Fruit fly (Drosophila melanogaster) whole organism, embryonic: ENCODE data around the gene CG7164.
A peak's percentile ranks its signal among the peaks of the same experiment; 100 is the strongest.

Experiments used
- Ada2b ChIP-seq: fragments of 200-800 bp; sonication (Bioruptor generic); IDR thresholded peaks from 2 replicates; pipeline ENCODE4 v1.3.6; 2022; ENCODE audit warnings: missing biosample characterization, missing genetic modification characterization
- CG10543 ChIP-seq: fragments of 200-800 bp; sonication (Bioruptor generic); optimal IDR thresholded peaks from 3 replicates; lab custom pipeline; 2017; ENCODE audit warnings: missing biosample characterization, mild to moderate bottlenecking, missing genetic modification characterization, moderate library complexity
- CG11504 ChIP-seq: fragments of 200-800 bp; sonication (Bioruptor generic); optimal IDR thresholded peaks from 3 replicates; lab custom pipeline; 2019; ENCODE audit warnings: missing biosample characterization, mild to moderate bottlenecking, missing genetic modification characterization, moderate library complexity
- CG11695 ChIP-seq: fragments of 200-800 bp; sonication (Bioruptor generic); IDR thresholded peaks from 3 replicates; pipeline ENCODE4 v1.3.6; 2022; ENCODE audit warnings: missing biosample characterization, missing genetic modification characterization
- CG12659 ChIP-seq: fragments of 200-800 bp; sonication (Bioruptor generic); optimal IDR thresholded peaks from 3 replicates; lab custom pipeline; 2017; ENCODE audit warnings: mild to moderate bottlenecking, missing biosample characterization, missing genetic modification reagents, missing genetic modification characterization
- CG13123 ChIP-seq: fragments of 200-800 bp; sonication (Bioruptor generic); optimal IDR thresholded peaks from 2 replicates; lab custom pipeline; 2016; ENCODE audit warnings: missing biosample characterization, missing genetic modification characterization
- CG15011 ChIP-seq: fragments of 200-800 bp; sonication (Bioruptor generic); optimal IDR thresholded peaks from 3 replicates; lab custom pipeline; 2018; ENCODE audit warnings: missing biosample characterization, mild to moderate bottlenecking, missing genetic modification characterization
- CG16863 ChIP-seq: fragments of 200-800 bp; sonication (Bioruptor generic); optimal IDR thresholded peaks from 3 replicates; lab custom pipeline; 2016; ENCODE audit warnings: missing biosample characterization, missing genetic modification characterization
- CG2120 ChIP-seq: fragments of 200-800 bp; sonication (Bioruptor generic); optimal IDR thresholded peaks from 3 replicates; lab custom pipeline; 2016; ENCODE audit warnings: missing biosample characterization, missing genetic modification characterization
- CG31365 ChIP-seq: fragments of 200-800 bp; sonication (Bioruptor generic); optimal IDR thresholded peaks from 2 replicates; lab custom pipeline; 2018; ENCODE audit warnings: missing biosample characterization, mild to moderate bottlenecking, missing genetic modification characterization
- CG31441 ChIP-seq: fragments of 200-800 bp; sonication (Bioruptor generic); IDR thresholded peaks from 2 replicates; pipeline ENCODE4 v1.3.6; 2022; ENCODE audit warnings: missing biosample characterization, missing genetic modification characterization
- CG32767 ChIP-seq: fragments of 200-800 bp; sonication (Bioruptor generic); IDR thresholded peaks from 2 replicates; pipeline ENCODE4 v1.3.6; 2022; ENCODE audit warnings: missing biosample characterization, missing genetic modification characterization
- CG34224 ChIP-seq: fragments of 200-800 bp; sonication (Bioruptor generic); IDR thresholded peaks from 3 replicates; pipeline ENCODE4 v1.3.6; 2022; ENCODE audit warnings: missing biosample characterization, missing genetic modification characterization; ENCODE audit not compliant: partially characterized antibody
- CG34422 ChIP-seq: fragments of 200-800 bp; sonication (Bioruptor generic); IDR thresholded peaks from 3 replicates; pipeline ENCODE4 v1.3.6; 2022; ENCODE audit warnings: missing biosample characterization, missing genetic modification characterization
- CG4424 ChIP-seq: fragments of 200-800 bp; sonication (Bioruptor generic); optimal IDR thresholded peaks from 3 replicates; lab custom pipeline; 2016; ENCODE audit warnings: missing biosample characterization, missing genetic modification characterization
- CG5180 ChIP-seq: fragments of 200-800 bp; sonication (Bioruptor generic); optimal IDR thresholded peaks from 3 replicates; lab custom pipeline; 2017; ENCODE audit warnings: missing biosample characterization, missing genetic modification characterization, mild to moderate bottlenecking, moderate library complexity, missing genetic modification reagents
- CG7928 ChIP-seq: fragments of 200-800 bp; sonication (Bioruptor generic); optimal IDR thresholded peaks from 2 replicates; lab custom pipeline; 2017; ENCODE audit warnings: missing biosample characterization, mild to moderate bottlenecking, missing genetic modification characterization
- CG8281 ChIP-seq: fragments of 200-800 bp; sonication (Bioruptor generic); optimal IDR thresholded peaks from 2 replicates; lab custom pipeline; 2018; ENCODE audit warnings: missing biosample characterization, mild to moderate bottlenecking, missing genetic modification characterization, moderate library complexity
- CG9609 ChIP-seq: fragments of 200-800 bp; sonication (Bioruptor generic); optimal IDR thresholded peaks from 3 replicates; lab custom pipeline; 2016; ENCODE audit warnings: missing biosample characterization, missing genetic modification characterization
- CkIIα-i1 ChIP-seq: fragments of 200-800 bp; sonication (Bioruptor generic); IDR thresholded peaks from 2 replicates; pipeline ENCODE4 v1.3.6; 2022; ENCODE audit warnings: missing biosample characterization, missing genetic modification characterization
- CoRest ChIP-seq: fragments of 200-800 bp; sonication (Bioruptor generic); optimal IDR thresholded peaks from 3 replicates; lab custom pipeline; 2018; ENCODE audit warnings: missing biosample characterization, mild to moderate bottlenecking, missing genetic modification characterization, moderate library complexity
- D19B ChIP-seq: fragments of 200-800 bp; sonication (Bioruptor generic); optimal IDR thresholded peaks from 2 replicates; lab custom pipeline; 2017; ENCODE audit warnings: missing biosample characterization, mild to moderate bottlenecking, missing genetic modification characterization
- Dbx ChIP-seq: fragments of 200-800 bp; sonication (Bioruptor generic); IDR thresholded peaks from 3 replicates; pipeline ENCODE4 v1.3.6; 2022; ENCODE audit warnings: missing biosample characterization, missing genetic modification characterization
- E2f2 ChIP-seq: fragments of 200-800 bp; sonication (Bioruptor generic); IDR thresholded peaks from 2 replicates; pipeline ENCODE4 v1.3.6; 2022; ENCODE audit warnings: missing biosample characterization, missing genetic modification characterization
- Hand ChIP-seq: fragments of 200-800 bp; sonication (Bioruptor generic); optimal IDR thresholded peaks from 2 replicates; lab custom pipeline; 2017; ENCODE audit warnings: mild to moderate bottlenecking, missing biosample characterization, missing genetic modification reagents, missing genetic modification characterization
- Lpt ChIP-seq: fragments of >200 bp; optimal IDR thresholded peaks from 2 replicates; lab custom pipeline; 2018; ENCODE audit warnings: missing biosample characterization, missing genetic modification characterization
- Opbp ChIP-seq: fragments of 200-800 bp; sonication (Bioruptor generic); IDR thresholded peaks from 3 replicates; pipeline ENCODE4 v1.3.6; 2022; ENCODE audit warnings: missing biosample characterization, missing genetic modification characterization; ENCODE audit not compliant: partially characterized antibody
- Optix ChIP-seq: fragments of 200-800 bp; sonication (Bioruptor generic); IDR thresholded peaks from 3 replicates; pipeline ENCODE4 v1.3.6; 2022; ENCODE audit warnings: missing biosample characterization, missing genetic modification characterization
- Sox100B ChIP-seq: fragments of 200-800 bp; sonication (Bioruptor generic); optimal IDR thresholded peaks from 3 replicates; lab custom pipeline; 2018; ENCODE audit warnings: missing biosample characterization, mild to moderate bottlenecking, missing genetic modification characterization
- Stat92E ChIP-seq, 3 experiments: fragments of >200 bp in 2 of 3; fragments of 200-800 bp in 1 of 3; sonication (Bioruptor generic) in 1 of 3; optimal IDR thresholded peaks; 2 replicates each; lab custom pipeline; 2017 to 2019; ENCODE audit warnings: missing biosample characterization in 3 of 3, missing genetic modification characterization in 3 of 3, mild to moderate bottlenecking in 1 of 3, moderate library complexity in 1 of 3
- ap ChIP-seq: fragments of 200-800 bp; sonication (Bioruptor generic); IDR thresholded peaks from 2 replicates; pipeline ENCODE4 v1.3.6; 2022; ENCODE audit warnings: missing biosample characterization, missing genetic modification characterization
- croc ChIP-seq: fragments of 200-800 bp; sonication (Bioruptor generic); conservative IDR thresholded peaks from 3 replicates; pipeline ENCODE4 v1.3.6; 2022; ENCODE audit warnings: missing biosample characterization, missing genetic modification characterization
- dmrt11E ChIP-seq: fragments of 200-800 bp; sonication (Bioruptor generic); optimal IDR thresholded peaks from 3 replicates; lab custom pipeline; 2018; ENCODE audit warnings: missing biosample characterization, mild to moderate bottlenecking, missing genetic modification characterization, moderate library complexity
- dmrt99B ChIP-seq: fragments of 200-800 bp; sonication (Bioruptor generic); optimal IDR thresholded peaks from 2 replicates; lab custom pipeline; 2018; ENCODE audit warnings: missing biosample characterization, mild to moderate bottlenecking, missing genetic modification characterization, moderate library complexity
- fd102C ChIP-seq: fragments of 200-800 bp; sonication (Bioruptor generic); optimal IDR thresholded peaks from 2 replicates; lab custom pipeline; 2018; ENCODE audit warnings: missing biosample characterization, mild to moderate bottlenecking, missing genetic modification characterization, moderate library complexity
- fru ChIP-seq: fragments of >200 bp; optimal IDR thresholded peaks from 2 replicates; lab custom pipeline; 2017
- hb ChIP-seq: fragments of 200-800 bp; sonication (Bioruptor generic); IDR thresholded peaks from 3 replicates; pipeline ENCODE4 v1.3.6; 2022; ENCODE audit warnings: missing biosample characterization, missing genetic modification characterization; ENCODE audit not compliant: partially characterized antibody
- her ChIP-seq: fragments of 200-800 bp; sonication (Bioruptor generic); optimal IDR thresholded peaks from 2 replicates; lab custom pipeline; 2016; ENCODE audit warnings: missing biosample characterization, missing genetic modification characterization
- hth ChIP-seq: fragments of >200 bp; optimal IDR thresholded peaks from 2 replicates; lab custom pipeline; 2017; ENCODE audit warnings: inconsistent platforms
- kah ChIP-seq: fragments of 200-800 bp; sonication (Bioruptor generic); optimal IDR thresholded peaks from 2 replicates; lab custom pipeline; 2018; ENCODE audit warnings: missing biosample characterization, mild to moderate bottlenecking, missing genetic modification characterization
- lab ChIP-seq: fragments of 200-800 bp; sonication (Bioruptor generic); optimal IDR thresholded peaks from 3 replicates; lab custom pipeline; 2017; ENCODE audit warnings: missing biosample characterization, missing genetic modification characterization, mild to moderate bottlenecking, moderate library complexity, missing genetic modification reagents
- nerfin-2 ChIP-seq: fragments of 200-800 bp; sonication (Bioruptor generic); IDR thresholded peaks from 2 replicates; pipeline ENCODE4 v1.3.6; 2022; ENCODE audit warnings: missing biosample characterization, missing genetic modification characterization; ENCODE audit not compliant: partially characterized antibody
- oc ChIP-seq: fragments of 200-800 bp; sonication (Bioruptor generic); optimal IDR thresholded peaks from 2 replicates; lab custom pipeline; 2018; ENCODE audit warnings: missing biosample characterization, mild to moderate bottlenecking, missing genetic modification characterization, moderate library complexity
- ro ChIP-seq: fragments of 200-800 bp; sonication (Bioruptor generic); IDR thresholded peaks from 2 replicates; pipeline ENCODE4 v1.3.6; 2022; ENCODE audit warnings: missing biosample characterization, missing genetic modification characterization
- sens ChIP-seq: fragments of 200-800 bp; sonication (Bioruptor generic); peaks from one replicate; lab custom pipeline; 2016; ENCODE audit warnings: missing biosample characterization, missing genetic modification characterization
- sug ChIP-seq: fragments of 200-800 bp; optimal IDR thresholded peaks from 2 replicates; lab custom pipeline; 2019; ENCODE audit warnings: missing biosample characterization, mild to moderate bottlenecking, missing genetic modification characterization, moderate library complexity
- tin ChIP-seq: fragments of 200-800 bp; sonication (Bioruptor generic); optimal IDR thresholded peaks from 3 replicates; lab custom pipeline; 2016; ENCODE audit warnings: missing biosample characterization, missing genetic modification characterization
- twi ChIP-seq: fragments of 200-800 bp; optimal IDR thresholded peaks from 2 replicates; lab custom pipeline; 2019; ENCODE audit warnings: missing biosample characterization, mild to moderate bottlenecking, missing genetic modification characterization, moderate library complexity
- vfl ChIP-seq: fragments of 200-800 bp; sonication (Bioruptor generic); optimal IDR thresholded peaks from 2 replicates; lab custom pipeline; 2016; ENCODE audit warnings: missing biosample characterization, missing genetic modification characterization
- zfh1 ChIP-seq: fragments of 200-800 bp; sonication (Bioruptor generic); IDR thresholded peaks from 3 replicates; pipeline ENCODE4 v1.3.6; 2022; ENCODE audit warnings: missing biosample characterization, missing genetic modification characterization

Gene CG7164

dm6 chr2L:7821279-7821848, 40.1 kb downstream of the CG7164 start (continued):
- peak; percentile 37 for TF ChIP-seq Sox100B
- TF ChIP-seq CG32767 (GFP tag; lab: Robert Waterston, UW): peak; percentile 50; the same call in 1 of the 2 replicates
- TF ChIP-seq twi (tag; lab: Kevin White, UChicago): peak; percentile 50
- no peak for TF ChIP-seq CG7928 (GFP tag; lab: Kevin White, UChicago)
- TF ChIP-seq ro: no peak
- peak; percentile 73; the same call in 1 of the 3 replicates for TF ChIP-seq CG34422 (GFP tag; lab: Robert Waterston, UW)
- peak; percentile 60; the same call in 2 of the 3 replicates for TF ChIP-seq zfh1
- TF ChIP-seq oc (tag; lab: Kevin White, UChicago): no peak
- no peak for TF ChIP-seq croc (GFP tag; lab: Robert Waterston, UW)
- TF ChIP-seq CG11504 (tag; lab: Kevin White, UChicago): no peak
- no peak for TF ChIP-seq CG15011 (GFP tag; lab: Kevin White, UChicago)
- peak; percentile 57 for TF ChIP-seq CG9609 (GFP tag; lab: Kevin White, UChicago)
- peak; percentile 73; the same call in 1 of the 3 replicates for TF ChIP-seq Dbx
- no peak for TF ChIP-seq CG13123 (GFP tag; lab: Kevin White, UChicago)
- TF ChIP-seq Hand (GFP tag; lab: Kevin White, UChicago): peak; percentile 2
- TF ChIP-seq CG16863 (GFP tag; lab: Kevin White, UChicago): peak; percentile 53
- no peak for TF ChIP-seq CkIIα-i1 (GFP tag; lab: Robert Waterston, UW)
- no peak for TF ChIP-seq CG31365 (tag; lab: Kevin White, UChicago)
- TF ChIP-seq CG31441 (GFP tag; lab: Robert Waterston, UW): peak; percentile 74
- peak; percentile 64 for TF ChIP-seq her
- TF ChIP-seq sens (GFP tag; lab: Kevin White, UChicago): peak; percentile 93
- peak; percentile 36; the same call in 1 of the 3 replicates for TF ChIP-seq Optix (GFP tag; lab: Robert Waterston, UW)
- TF ChIP-seq ap (GFP tag; lab: Robert Waterston, UW): no peak
- peak; percentile 60 for TF ChIP-seq CoRest
- no peak for TF ChIP-seq dmrt99B (tag; lab: Kevin White, UChicago)
- peak; percentile 79; the same call in 2 of the 3 replicates for TF ChIP-seq hb (GFP tag; lab: Robert Waterston, UW)
- no peak for TF ChIP-seq fru
- peak; percentile 46 for TF ChIP-seq CG10543 (GFP tag; lab: Kevin White, UChicago)
- TF ChIP-seq Opbp (GFP tag; lab: Robert Waterston, UW): peak; percentile 86
- peak in 1 of 3 experiments; percentile 48 for TF ChIP-seq Stat92E (GFP tag; optimal IDR thresholded peaks at IDR 0.05; lab: Kevin White, UChicago)
- peak; percentile 16 for TF ChIP-seq dmrt11E
- TF ChIP-seq CG12659 (GFP tag; lab: Kevin White, UChicago): peak; percentile 54
- peak; percentile 90 for TF ChIP-seq CG34224 (GFP tag; lab: Robert Waterston, UW)
- TF ChIP-seq CG5180 (GFP tag; lab: Kevin White, UChicago): peak; percentile 30
- no peak for TF ChIP-seq fd102C (GFP tag; lab: Kevin White, UChicago)
- TF ChIP-seq E2f2 (GFP tag; lab: Robert Waterston, UW): peak; percentile 27; the same call in 1 of the 2 replicates
- TF ChIP-seq CG4424: peak; percentile 33
- TF ChIP-seq sug: peak; percentile 58
- TF ChIP-seq CG8281: peak; percentile 54
- TF ChIP-seq kah (GFP tag; lab: Kevin White, UChicago): peak; percentile 68
- TF ChIP-seq nerfin-2: peak; percentile 70
- TF ChIP-seq vfl: no peak
- TF ChIP-seq CG11695 (GFP tag; lab: Robert Waterston, UW): no peak
- no peak for TF ChIP-seq hth (lab: Kevin White, UChicago)
- peak; percentile 68 for TF ChIP-seq tin (GFP tag; lab: Kevin White, UChicago)
- TF ChIP-seq Ada2b: peak; percentile 57
- TF ChIP-seq D19B: no peak
- TF ChIP-seq Lpt (GFP tag; lab: Kevin White, UChicago): no peak
- TF ChIP-seq CG2120: peak; percentile 79
- no peak for TF ChIP-seq lab (GFP tag; lab: Kevin White, UChicago)
